Worm (Caenorhabditis elegans): ENCODE data around the gene rabr-1.

DNA sequence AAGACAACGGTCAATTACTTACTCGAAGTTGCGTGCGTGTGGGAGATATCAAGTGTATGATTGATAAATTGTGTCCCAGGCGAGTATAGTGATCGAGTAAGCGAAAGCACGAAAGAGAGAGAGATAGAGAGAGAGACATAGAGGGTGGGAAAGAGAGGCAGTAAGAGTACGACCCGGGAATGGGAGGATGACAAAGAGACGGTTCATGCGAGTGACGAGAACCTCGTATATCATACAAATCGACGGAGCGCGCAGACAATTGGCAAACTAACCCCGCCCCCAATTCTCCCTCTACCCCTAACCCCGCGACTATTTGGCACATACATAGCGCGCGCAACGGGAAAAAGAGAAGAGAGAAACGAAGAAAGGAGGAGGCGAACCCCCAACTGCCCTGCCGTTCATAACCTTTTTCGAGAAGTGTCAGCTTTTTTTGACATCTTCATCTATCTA is at the start of gene rabr-1:
- TF ChIP-seq snpc-4 (GFP tag; optimal IDR thresholded peaks at IDR 0.05): no peak
- TF ChIP-seq snpc-4 (tag; optimal IDR thresholded peaks at IDR 0.05): peak in 1 of 4 experiments; percentile 31
- TF ChIP-seq madf-10 (tag; optimal IDR thresholded peaks at IDR 0.05): no peak
- TF ChIP-seq ztf-6 (GFP tag; IDR thresholded peaks at IDR 0.05): no peak

Measured in whole organism, young adult.